Worm (Caenorhabditis elegans) whole organism, early embryonic: ENCODE results near the gene F49E11.7.

Experiments used
- F13C5.2 ChIP-seq: sonication (generic microtip); optimal IDR thresholded peaks from 2 replicates; lab custom pipeline; 2017; ENCODE audit warnings: mild to moderate bottlenecking, missing genetic modification characterization, inconsistent platforms, missing compliant biosample characterization
- ama-1 ChIP-seq: fragments of 150-350 bp; optimal IDR thresholded peaks from 2 replicates; lab custom pipeline; 2014

DNA sequence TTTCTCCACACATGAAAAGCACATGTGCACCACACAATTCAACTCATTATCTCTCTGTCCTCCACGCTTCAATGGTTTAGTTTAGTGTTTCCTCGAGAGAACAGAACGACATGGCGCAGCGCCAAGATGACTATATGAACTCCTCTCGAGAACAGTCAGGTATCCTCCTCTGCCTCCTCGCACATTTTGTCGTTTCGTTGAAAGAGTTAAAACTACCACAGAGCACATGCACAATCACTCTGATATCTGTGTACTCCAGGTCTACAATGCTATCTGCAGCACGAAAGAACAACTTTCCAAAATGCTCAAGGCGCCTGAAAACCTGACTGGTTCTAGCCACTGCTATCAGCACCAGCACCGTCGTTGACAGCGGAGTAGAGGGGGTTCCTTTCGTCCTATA, 25.9 kb upstream of the F49E11.7 start:
- TF ChIP-seq F13C5.2 (tag; lab: Kevin White, UChicago): no peak
- TF ChIP-seq ama-1 (lab: Kevin White, UChicago): no peak
